Worm (Caenorhabditis elegans) whole organism, early embryonic: ENCODE data around the gene E02H4.2.

Experiments used
- F13C5.2 ChIP-seq: sonication (generic microtip); optimal IDR thresholded peaks from 2 replicates; lab custom pipeline; 2017; ENCODE audit warnings: mild to moderate bottlenecking, missing genetic modification characterization, inconsistent platforms, missing compliant biosample characterization
- ama-1 ChIP-seq: fragments of 150-350 bp; optimal IDR thresholded peaks from 2 replicates; lab custom pipeline; 2014
- ceh-13 ChIP-seq: fragments of 200-800 bp; sonication (Bioruptor generic); optimal IDR thresholded peaks from 2 replicates; lab custom pipeline; 2018; ENCODE audit warnings: mild to moderate bottlenecking, missing genetic modification characterization, missing compliant biosample characterization
- ceh-36 ChIP-seq: sonication (generic microtip); optimal IDR thresholded peaks from 2 replicates; lab custom pipeline; 2016; ENCODE audit warnings: missing genetic modification characterization, inconsistent platforms, missing compliant biosample characterization
- flt-1 ChIP-seq: fragments of 200-800 bp; sonication (Bioruptor generic); IDR thresholded peaks from 2 replicates; pipeline ENCODE4 v1.3.6; 2022; ENCODE audit warnings: missing genetic modification characterization, missing compliant biosample characterization
- hmbx-1 ChIP-seq: sonication (generic microtip); optimal IDR thresholded peaks from 2 replicates; lab custom pipeline; 2016; ENCODE audit warnings: mild to moderate bottlenecking, missing genetic modification characterization, missing compliant biosample characterization
- hmg-4 ChIP-seq: fragments of 200-800 bp; sonication (Bioruptor generic); optimal IDR thresholded peaks from 2 replicates; lab custom pipeline; 2018; ENCODE audit warnings: mild to moderate bottlenecking, missing genetic modification characterization, missing compliant biosample characterization
- hnd-1 ChIP-seq: sonication (generic microtip); optimal IDR thresholded peaks from 2 replicates; lab custom pipeline; 2016; ENCODE audit warnings: missing genetic modification characterization, missing compliant biosample characterization
- pes-1 ChIP-seq: fragments of 200-800 bp; sonication (Bioruptor generic); IDR thresholded peaks from 2 replicates; pipeline ENCODE4 v1.3.6; 2022; ENCODE audit warnings: missing genetic modification reagents, missing genetic modification characterization, missing compliant biosample characterization
- scrt-1 ChIP-seq: fragments of 200-800 bp; sonication (Bioruptor generic); IDR thresholded peaks from 2 replicates; pipeline ENCODE4 v1.3.6; 2022; ENCODE audit warnings: missing genetic modification characterization, missing compliant biosample characterization

DNA sequence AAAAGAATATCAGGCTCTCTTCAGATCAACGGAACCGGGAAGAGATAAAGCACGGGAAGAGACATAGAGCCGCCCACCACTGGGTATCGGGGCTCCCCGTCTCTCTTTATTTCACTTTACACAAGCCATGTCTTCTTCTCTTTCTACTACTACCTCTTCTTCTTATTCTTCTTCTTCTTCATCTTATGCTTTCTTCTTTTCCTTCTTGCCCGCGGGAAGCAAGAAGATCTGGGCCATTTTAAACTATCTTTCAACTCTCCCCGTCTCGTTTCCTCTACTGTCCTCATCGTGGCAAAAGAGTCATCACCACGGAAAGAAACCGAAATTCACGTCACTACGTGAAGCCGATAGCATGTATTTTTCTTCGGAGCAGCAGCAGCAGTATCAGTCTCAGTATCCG is 11.2 kb upstream of the E02H4.2 start:
- TF ChIP-seq pes-1 (GFP tag; lab: Robert Waterston, UW) (no peak), F13C5.2 (no peak), hmg-4 (GFP tag; lab: Kevin White, UChicago) (no peak), ceh-36 (tag; lab: Kevin White, UChicago) (no peak), ama-1 (lab: Kevin White, UChicago) (no peak), flt-1 (GFP tag; lab: Robert Waterston, UW) (no peak), scrt-1 (GFP tag; lab: Robert Waterston, UW) (no peak), hmbx-1 (tag; lab: Kevin White, UChicago) (no peak), ceh-13 (GFP tag; lab: Kevin White, UChicago) (no peak), hnd-1 (no peak)
